Worm (Caenorhabditis elegans): ENCODE results near the gene olrn-1.
A peak's percentile ranks its signal among the peaks of the same experiment; 100 is the strongest.

olrn-1 gene

ce11 chrX:15514547-15514946, 22.9 kb upstream of the olrn-1 start:
- TF ChIP-seq pat-9 (tag; optimal IDR thresholded peaks at IDR 0.05) (no peak), unc-42 (tag; optimal IDR thresholded peaks at IDR 0.05) (no peak), ceh-14 (tag; optimal IDR thresholded peaks at IDR 0.05) (no peak), dmd-4 (tag; optimal IDR thresholded peaks at IDR 0.05; ENCODE audit: borderline replicate concordance) (no peak), zip-5 (tag; optimal IDR thresholded peaks at IDR 0.05) (no peak), Y22D7AL.16 (tag; optimal IDR thresholded peaks at IDR 0.05) (no peak), nhr-232 (tag; optimal IDR thresholded peaks at IDR 0.05) (no peak), ceh-30 (tag; optimal IDR thresholded peaks at IDR 0.05) (no peak), ceh-22 (tag; optimal IDR thresholded peaks at IDR 0.05) (no peak), sox-4 (tag; optimal IDR thresholded peaks at IDR 0.05) (no peak), pax-1 (tag; optimal IDR thresholded peaks at IDR 0.05) (no peak), ets-4 (tag; optimal IDR thresholded peaks at IDR 0.05) (no peak)

ce11 chrX:15515798-15516197, 21.7 kb upstream of the olrn-1 start:
- TF ChIP-seq ceh-34 (tag; optimal IDR thresholded peaks at IDR 0.05) (no peak), sox-4 (tag; optimal IDR thresholded peaks at IDR 0.05) (peak; percentile 19), ceh-9 (tag; optimal IDR thresholded peaks at IDR 0.05) (no peak), odd-2 (tag; optimal IDR thresholded peaks at IDR 0.05) (no peak)

ce11 chrX:15528472-15528871, 9.0 kb upstream of the olrn-1 start:
- no peak for TF ChIP-seq tbx-2 (tag; optimal IDR thresholded peaks at IDR 0.05)

ce11 chrX:15533260-15533659, 4.2 kb upstream of the olrn-1 start:
- TF ChIP-seq unc-42 (tag; optimal IDR thresholded peaks at IDR 0.05) = peak; percentile 56
- TF ChIP-seq nhr-11 (tag; optimal IDR thresholded peaks at IDR 0.05) = no peak

ce11 chrX:15535190-15535636, 2.2 kb upstream of the olrn-1 start:
- TF ChIP-seq unc-3 (GFP tag; conservative IDR thresholded peaks at IDR 0.05) (no peak), unc-3 (tag; optimal IDR thresholded peaks at IDR 0.05) (peak; percentile 12), ceh-31 (tag; optimal IDR thresholded peaks at IDR 0.05) (peak; percentile 67), ceh-18 (tag; optimal IDR thresholded peaks at IDR 0.05) (peak; percentile 59), unc-55 (GFP tag; optimal IDR thresholded peaks at IDR 0.05) (peak; percentile 27), sox-4 (tag; optimal IDR thresholded peaks at IDR 0.05) (no peak), pat-9 (tag; optimal IDR thresholded peaks at IDR 0.05) (no peak), hlh-30 (tag; optimal IDR thresholded peaks at IDR 0.05; ENCODE audit: insufficient read depth) (peak; percentile 66), tbx-2 (tag; optimal IDR thresholded peaks at IDR 0.05) (peak; percentile 54), ceh-6 (GFP tag; optimal IDR thresholded peaks at IDR 0.05) (peak; percentile 19), ceh-34 (tag; optimal IDR thresholded peaks at IDR 0.05) (peak; percentile 59), ceh-24 (tag; optimal IDR thresholded peaks at IDR 0.05) (no peak), unc-42 (tag; optimal IDR thresholded peaks at IDR 0.05) (peak; percentile 93), ceh-19 (GFP tag; optimal IDR thresholded peaks at IDR 0.05) (peak; percentile 41), ceh-14 (tag; optimal IDR thresholded peaks at IDR 0.05) (peak; percentile 55), Y22D7AL.16 (tag; optimal IDR thresholded peaks at IDR 0.05) (no peak)

ce11 chrX:15536017-15536416, 1.4 kb upstream of the olrn-1 start:
- TF ChIP-seq zip-5 (tag; optimal IDR thresholded peaks at IDR 0.05) = no peak
- TF ChIP-seq elt-2 (tag; optimal IDR thresholded peaks at IDR 0.05) = peak; percentile 20

ce11 chrX:15539299-15539698, 1.8 kb downstream of the olrn-1 start:
- no peak for TF ChIP-seq dve-1 (tag; optimal IDR thresholded peaks at IDR 0.05)
- no peak for TF ChIP-seq ceh-2 (tag; optimal IDR thresholded peaks at IDR 0.05)
- TF ChIP-seq unc-86 (tag; optimal IDR thresholded peaks at IDR 0.05) = no peak
- TF ChIP-seq unc-55 (GFP tag; optimal IDR thresholded peaks at IDR 0.05) = no peak
- TF ChIP-seq gmeb-2 (tag; optimal IDR thresholded peaks at IDR 0.05) = no peak
- TF ChIP-seq fax-1 (tag; optimal IDR thresholded peaks at IDR 0.05) = no peak
- no peak for TF ChIP-seq ceh-34 (tag; optimal IDR thresholded peaks at IDR 0.05)
- no peak for TF ChIP-seq ceh-19 (GFP tag; optimal IDR thresholded peaks at IDR 0.05)
- no peak for TF ChIP-seq ets-4 (tag; optimal IDR thresholded peaks at IDR 0.05)
- no peak for TF ChIP-seq ceh-24 (tag; optimal IDR thresholded peaks at IDR 0.05)
- no peak for TF ChIP-seq fkh-6 (tag; optimal IDR thresholded peaks at IDR 0.05)
- no peak for TF ChIP-seq hlh-6 (tag; optimal IDR thresholded peaks at IDR 0.05)
- no peak for TF ChIP-seq npax-4 (tag; optimal IDR thresholded peaks at IDR 0.05)
- no peak for TF ChIP-seq lin-11 (tag; optimal IDR thresholded peaks at IDR 0.05)
- TF ChIP-seq C08G9.2 (tag; optimal IDR thresholded peaks at IDR 0.05) = no peak
- TF ChIP-seq unc-42 (tag; optimal IDR thresholded peaks at IDR 0.05) = no peak
- no peak for TF ChIP-seq odd-2 (tag; optimal IDR thresholded peaks at IDR 0.05)

Data from whole organism, late embryonic.